Worm (Caenorhabditis elegans): ENCODE measurements around the gene K03B8.4.

DNA sequence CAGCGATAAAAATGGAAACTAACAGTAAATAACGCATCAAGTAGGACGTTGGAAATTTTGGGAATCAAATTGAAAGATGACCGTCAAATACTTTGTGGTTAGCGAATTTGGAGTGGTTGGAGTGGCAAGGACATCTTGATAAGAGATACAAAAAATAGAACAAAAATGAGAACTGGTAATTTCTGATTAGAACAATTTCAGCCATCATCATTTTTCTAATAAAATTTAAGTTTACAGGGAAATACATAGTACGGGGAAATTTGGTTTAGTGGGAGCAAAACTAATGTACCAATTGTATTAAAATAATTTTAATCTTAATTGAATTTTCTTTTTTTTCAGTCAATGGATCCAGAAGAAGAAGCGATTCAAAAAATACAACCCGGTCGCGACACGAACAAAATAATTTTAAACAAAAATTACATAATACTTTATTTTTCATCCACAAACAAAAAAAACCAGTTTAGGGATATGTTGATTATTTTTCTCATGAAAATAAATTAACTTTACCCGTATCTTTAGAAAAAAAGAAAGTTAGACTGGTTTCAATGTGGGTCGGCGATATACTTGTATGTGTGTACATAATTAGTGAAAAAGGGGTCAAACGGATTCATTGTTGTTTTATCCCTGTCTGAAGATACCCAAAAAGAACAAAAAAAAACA is 16.1 kb upstream of the K03B8.4 start, which contains the start of the genes K03B8.8 and grl-3:
- no peak for TF ChIP-seq nhr-10 (tag; optimal IDR thresholded peaks at IDR 0.05)
- TF ChIP-seq pha-4 (GFP tag; IDR thresholded peaks at IDR 0.05) = no peak
- TF ChIP-seq pha-4 (tag; optimal IDR thresholded peaks at IDR 0.05) = no peak
- TF ChIP-seq unc-39 (tag; optimal IDR thresholded peaks at IDR 0.05) = no peak
- no peak for TF ChIP-seq R02D3.7 (tag; optimal IDR thresholded peaks at IDR 0.05)
- peak; percentile 20 for TF ChIP-seq nhr-28 (tag; optimal IDR thresholded peaks at IDR 0.05)
- no peak for TF ChIP-seq F26F4.8 (GFP tag; conservative IDR thresholded peaks at IDR 0.05)
- no peak for TF ChIP-seq lin-39 (tag; optimal IDR thresholded peaks at IDR 0.05)
- TF ChIP-seq ceh-20 (GFP tag; IDR thresholded peaks at IDR 0.05) = no peak
- no peak for TF ChIP-seq skn-1 (tag; optimal IDR thresholded peaks at IDR 0.05)
- TF ChIP-seq zip-2 (tag; optimal IDR thresholded peaks at IDR 0.05) = no peak
- no peak for TF ChIP-seq ama-1 (optimal IDR thresholded peaks at IDR 0.05)
- TF ChIP-seq snpc-4 (tag; optimal IDR thresholded peaks at IDR 0.05) = no peak
